Worm (Caenorhabditis elegans) whole organism, dauer: ENCODE data around the gene F15B9.10.
"Not testable (repeated sequence)": the region's sequence is repeated elsewhere in the genome, so short reads cannot be mapped to it uniquely, and the experiment has no call there.

Source experiments
- unc-62 ChIP-seq: sonication (generic microtip); optimal IDR thresholded peaks from 2 replicates; lab custom pipeline; 2017; ENCODE audit warnings: missing biosample characterization, missing genetic modification reagents, missing genetic modification characterization

The F15B9.10 gene

ce11 chrV:12992891-12993290, 15.8 kb downstream of the F15B9.10 start, which contains the start of the genes F15B9.11 and dsl-7:
F15B9.11 (minus strand) TSS chrV:12992895.
dsl-7 (plus strand) TSS chrV:12993150.
- no peak for TF ChIP-seq unc-62 (GFP tag; lab: Kevin White, UChicago)

ce11 chrV:12988256-12988655, 20.5 kb downstream of the F15B9.10 start, which contains the start of gene F15B9.8:
F15B9.8 (plus strand) TSS chrV:12988556.
- no peak for TF ChIP-seq unc-62 (GFP tag; lab: Kevin White, UChicago)

- no peak for TF ChIP-seq unc-62 (GFP tag; lab: Kevin White, UChicago)
Observed at ce11 chrV:12987061-12987460, 21.7 kb downstream of the F15B9.10 start, which contains the start of gene shw-3. shw-3 (minus strand) TSS chrV:12987161.

- no peak for TF ChIP-seq unc-62 (GFP tag; lab: Kevin White, UChicago)
Observed at ce11 chrV:12974047-12974446, 34.7 kb downstream of the F15B9.10 start.

ce11 chrV:12970575-12971160, 38.1 kb downstream of the F15B9.10 start, which contains the start of gene pnn-1:
pnn-1 (plus strand) TSS chrV:12971110.
- TF ChIP-seq unc-62 (GFP tag; lab: Kevin White, UChicago) = no peak

ce11 chrV:12968555-12968954, 40.2 kb downstream of the F15B9.10 start, which contains the start of gene lin-46:
lin-46 (plus strand) TSS chrV:12968855.
- TF ChIP-seq unc-62 (GFP tag; lab: Kevin White, UChicago) = no peak

ce11 chrV:12967925-12968327, 40.8 kb downstream of the F15B9.10 start, which contains the start of gene R186.8:
R186.8 (minus strand) TSS chrV:12967982.
- TF ChIP-seq unc-62 (GFP tag; lab: Kevin White, UChicago) = not testable (repeated sequence)

ce11 chrV:12967110-12967509, 41.6 kb downstream of the F15B9.10 start, which contains the start of gene R186.3:
R186.3 (minus strand) TSS chrV:12967210.
- TF ChIP-seq unc-62 (GFP tag; lab: Kevin White, UChicago) = no peak

- TF ChIP-seq unc-62 (GFP tag; lab: Kevin White, UChicago) = no peak
Observed at ce11 chrV:12964076-12964475, 44.6 kb downstream of the F15B9.10 start, which contains the start of gene srd-35. srd-35 (plus strand) TSS chrV:12964376.

- no peak for TF ChIP-seq unc-62 (GFP tag; lab: Kevin White, UChicago)
Observed at ce11 chrV:12963192-12963591, 45.5 kb downstream of the F15B9.10 start, which contains the start of gene hrg-9. hrg-9 (minus strand) TSS chrV:12963343.

- no peak for TF ChIP-seq unc-62 (GFP tag; lab: Kevin White, UChicago)
Observed at ce11 chrV:12961085-12961560, 47.6 kb downstream of the F15B9.10 start, which contains the start of gene mpst-7. mpst-7 (minus strand) TSS chrV:12961135.
